Worm (Caenorhabditis elegans) whole organism, midembryonic: Measurements from ENCODE around the gene F53B3.6.

Experiments
- T22C8.4 ChIP-seq: fragments of 200-800 bp; sonication (Bioruptor generic); IDR thresholded peaks from 2 replicates; pipeline ENCODE4 v1.3.6; 2022; ENCODE audit warnings: missing genetic modification characterization, missing compliant biosample characterization
- cog-1 ChIP-seq: sonication (generic microtip); optimal IDR thresholded peaks from 2 replicates; lab custom pipeline; 2016; ENCODE audit warnings: missing genetic modification characterization, missing compliant biosample characterization
- flt-1 ChIP-seq: fragments of 200-800 bp; sonication (Bioruptor generic); IDR thresholded peaks from 2 replicates; pipeline ENCODE4 v1.3.6; 2022; ENCODE audit warnings: missing genetic modification characterization, missing compliant biosample characterization
- klf-2 ChIP-seq: fragments of 200-800 bp; sonication (Bioruptor generic); conservative IDR thresholded peaks from 2 replicates; pipeline ENCODE4 v1.3.6; 2022; ENCODE audit warnings: missing genetic modification reagents, missing genetic modification characterization, missing compliant biosample characterization
- med-1 ChIP-seq: sonication (generic microtip); optimal IDR thresholded peaks from 2 replicates; lab custom pipeline; 2017; ENCODE audit warnings: missing genetic modification characterization, mild to moderate bottlenecking, missing compliant biosample characterization, antibody characterized with exemption, missing genetic modification reagents; ENCODE audit not compliant: insufficient read depth
- ref-1 ChIP-seq: fragments of 200-800 bp; sonication (Bioruptor generic); conservative IDR thresholded peaks from 2 replicates; pipeline ENCODE4 v1.3.6; 2022; ENCODE audit warnings: missing genetic modification reagents, missing genetic modification characterization, missing compliant biosample characterization
- tab-1 ChIP-seq: fragments of 200-800 bp; sonication (Bioruptor generic); IDR thresholded peaks from 2 replicates; pipeline ENCODE4 v1.3.6; 2022; ENCODE audit warnings: missing genetic modification characterization, missing compliant biosample characterization
- ztf-23 ChIP-seq: fragments of 200-800 bp; sonication (Bioruptor generic); IDR thresholded peaks from 2 replicates; pipeline ENCODE4 v1.3.6; 2022; ENCODE audit warnings: missing genetic modification reagents, missing genetic modification characterization, missing compliant biosample characterization
- ztf-29 ChIP-seq: fragments of 200-800 bp; sonication (Bioruptor generic); IDR thresholded peaks from 2 replicates; pipeline ENCODE4 v1.3.6; 2022; ENCODE audit warnings: missing genetic modification reagents, missing genetic modification characterization, missing compliant biosample characterization

Gene F53B3.6

DNA sequence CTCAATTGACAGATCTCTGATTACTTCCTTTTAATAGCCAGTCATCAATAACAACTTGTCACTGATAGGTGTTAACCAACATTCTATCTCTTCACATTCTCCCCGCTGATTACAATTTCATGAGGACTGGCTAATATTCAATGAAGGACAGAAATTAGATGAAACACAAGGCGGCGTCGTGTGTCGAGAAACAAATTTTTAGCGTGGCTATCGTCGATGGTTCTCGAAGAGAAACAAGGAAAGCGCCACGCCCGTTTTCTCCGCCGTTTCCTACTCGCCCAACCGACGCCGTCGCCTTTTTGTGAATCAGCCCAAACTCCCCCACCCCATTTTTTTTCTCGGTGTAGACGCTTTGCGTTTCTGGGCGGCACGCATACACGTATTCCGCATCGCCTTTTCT, at the start of gene F53B3.6:
F53B3.6 (plus strand) TSS at position 284 of the 400 bp plus-strand sequence.
- TF ChIP-seq med-1 (GFP tag; lab: Kevin White, UChicago), result no peak
- no peak for TF ChIP-seq cog-1 (tag; lab: Kevin White, UChicago)
- no peak for TF ChIP-seq ref-1 (GFP tag; lab: Robert Waterston, UW)
- no peak for TF ChIP-seq tab-1 (GFP tag; lab: Robert Waterston, UW)
- TF ChIP-seq flt-1 (GFP tag; lab: Robert Waterston, UW), result no peak
- no peak for TF ChIP-seq ztf-29
- TF ChIP-seq klf-2 (GFP tag; lab: Robert Waterston, UW), result no peak
- TF ChIP-seq ztf-23, result no peak
- TF ChIP-seq T22C8.4, result no peak

ce11 chrX:2818899-2819298, 45.1 kb upstream of the F53B3.6 start:
- no peak for TF ChIP-seq med-1 (GFP tag; lab: Kevin White, UChicago)
- TF ChIP-seq ref-1 (GFP tag; lab: Robert Waterston, UW), result no peak
- no peak for TF ChIP-seq tab-1 (GFP tag; lab: Robert Waterston, UW)
- no peak for TF ChIP-seq flt-1 (GFP tag; lab: Robert Waterston, UW)
- TF ChIP-seq klf-2 (GFP tag; lab: Robert Waterston, UW), result no peak
- TF ChIP-seq ztf-23, result no peak
- TF ChIP-seq cog-1 (tag; lab: Kevin White, UChicago), result no peak
- no peak for TF ChIP-seq ztf-29
- TF ChIP-seq T22C8.4, result no peak

ce11 chrX:2819747-2820146, 44.3 kb upstream of the F53B3.6 start:
- no peak for TF ChIP-seq ztf-29
- no peak for TF ChIP-seq flt-1 (GFP tag; lab: Robert Waterston, UW)
- no peak for TF ChIP-seq tab-1 (GFP tag; lab: Robert Waterston, UW)
- no peak for TF ChIP-seq klf-2 (GFP tag; lab: Robert Waterston, UW)
- TF ChIP-seq cog-1 (tag; lab: Kevin White, UChicago), result no peak
- TF ChIP-seq med-1 (GFP tag; lab: Kevin White, UChicago), result no peak
- no peak for TF ChIP-seq T22C8.4
- TF ChIP-seq ztf-23, result no peak
- TF ChIP-seq ref-1 (GFP tag; lab: Robert Waterston, UW), result no peak

ce11 chrX:2820148-2820547, 43.9 kb upstream of the F53B3.6 start, which contains the start of gene tsp-6:
Gene tsp-6 (plus strand): TSS chrX:2820448.
- TF ChIP-seq flt-1 (GFP tag; lab: Robert Waterston, UW) (no peak), cog-1 (tag; lab: Kevin White, UChicago) (no peak), med-1 (GFP tag; lab: Kevin White, UChicago) (no peak), ref-1 (GFP tag; lab: Robert Waterston, UW) (no peak), ztf-23 (no peak), klf-2 (GFP tag; lab: Robert Waterston, UW) (no peak), tab-1 (GFP tag; lab: Robert Waterston, UW) (no peak), T22C8.4 (no peak), ztf-29 (no peak)

ce11 chrX:2826337-2826736, 37.7 kb upstream of the F53B3.6 start:
- TF ChIP-seq flt-1 (GFP tag; lab: Robert Waterston, UW) (no peak), T22C8.4 (no peak), klf-2 (GFP tag; lab: Robert Waterston, UW) (no peak), ztf-23 (no peak), med-1 (GFP tag; lab: Kevin White, UChicago) (no peak), cog-1 (tag; lab: Kevin White, UChicago) (no peak), ref-1 (GFP tag; lab: Robert Waterston, UW) (no peak), tab-1 (GFP tag; lab: Robert Waterston, UW) (no peak), ztf-29 (no peak)

DNA sequence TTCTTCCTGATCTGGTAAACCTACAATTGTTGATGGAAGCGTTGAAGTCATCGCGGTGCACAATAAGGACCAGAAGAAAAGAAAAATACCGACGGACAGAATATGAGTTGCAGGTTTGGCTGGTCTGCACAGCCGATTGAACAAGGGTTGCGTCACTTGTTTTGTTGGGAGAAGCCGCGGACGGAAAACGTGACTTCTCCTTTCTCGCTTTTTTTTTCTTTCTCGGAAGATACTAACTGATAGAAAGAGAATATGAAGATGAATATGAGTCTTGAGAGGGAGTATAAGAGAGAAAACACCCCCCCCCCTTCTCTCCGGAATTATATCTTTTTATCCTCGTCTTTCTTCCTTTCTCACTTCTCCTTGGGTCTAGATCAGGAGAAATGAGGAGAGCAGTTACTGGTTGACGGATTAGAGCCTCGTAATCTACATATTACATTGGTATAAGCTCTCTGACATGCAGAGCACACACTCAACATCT, 36.3 kb upstream of the F53B3.6 start, which contains the start of gene ssr-2:
ssr-2 (minus strand) TSS at position 51 of the 481 bp plus-strand sequence.
- no peak for TF ChIP-seq ref-1 (GFP tag; lab: Robert Waterston, UW)
- no peak for TF ChIP-seq med-1 (GFP tag; lab: Kevin White, UChicago)
- no peak for TF ChIP-seq flt-1 (GFP tag; lab: Robert Waterston, UW)
- no peak for TF ChIP-seq klf-2 (GFP tag; lab: Robert Waterston, UW)
- no peak for TF ChIP-seq ztf-23
- no peak for TF ChIP-seq tab-1 (GFP tag; lab: Robert Waterston, UW)
- TF ChIP-seq cog-1 (tag; lab: Kevin White, UChicago), result no peak
- TF ChIP-seq ztf-29, result no peak
- TF ChIP-seq T22C8.4, result no peak

- TF ChIP-seq ztf-23, result no peak
- TF ChIP-seq flt-1 (GFP tag; lab: Robert Waterston, UW), result no peak
- no peak for TF ChIP-seq T22C8.4
- TF ChIP-seq ref-1 (GFP tag; lab: Robert Waterston, UW), result no peak
These were observed 27.3 kb upstream of the F53B3.6 start for ce11 chrX:2836770-2837169.

ce11 chrX:2837477-2837876, 26.6 kb upstream of the F53B3.6 start:
- no peak for TF ChIP-seq T22C8.4
- no peak for TF ChIP-seq ref-1 (GFP tag; lab: Robert Waterston, UW)
- no peak for TF ChIP-seq ztf-23
- no peak for TF ChIP-seq med-1 (GFP tag; lab: Kevin White, UChicago)
- no peak for TF ChIP-seq tab-1 (GFP tag; lab: Robert Waterston, UW)
- no peak for TF ChIP-seq cog-1 (tag; lab: Kevin White, UChicago)
- no peak for TF ChIP-seq ztf-29
- TF ChIP-seq flt-1 (GFP tag; lab: Robert Waterston, UW), result no peak
- no peak for TF ChIP-seq klf-2 (GFP tag; lab: Robert Waterston, UW)

DNA sequence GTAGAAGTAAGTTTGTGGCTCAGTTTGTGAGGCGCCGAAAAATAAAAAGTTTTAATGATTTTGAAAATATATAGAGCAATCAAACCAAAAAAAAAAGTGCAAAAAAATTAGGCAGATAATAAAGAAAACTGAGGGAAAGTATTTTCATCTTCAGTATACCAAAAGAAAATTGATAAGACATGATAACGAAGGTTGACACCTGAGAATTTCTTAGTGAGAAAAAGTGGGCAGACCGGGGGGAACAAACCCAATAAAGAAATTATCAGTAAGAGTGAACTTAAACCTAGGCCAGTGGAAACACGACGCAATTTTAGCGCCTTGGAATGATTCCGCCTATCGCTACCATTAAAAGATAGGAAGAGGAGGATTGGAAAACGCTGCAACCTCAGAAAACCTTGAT, 25.4 kb upstream of the F53B3.6 start:
- no peak for TF ChIP-seq cog-1 (tag; lab: Kevin White, UChicago)
- no peak for TF ChIP-seq T22C8.4
- no peak for TF ChIP-seq ztf-23
- TF ChIP-seq ztf-29, result no peak
- TF ChIP-seq tab-1 (GFP tag; lab: Robert Waterston, UW), result no peak

ce11 chrX:2840287-2840686, 23.7 kb upstream of the F53B3.6 start, which contains the start of gene Y71H10B.1:
Gene Y71H10B.1 (minus strand): TSS chrX:2840292.
- TF ChIP-seq tab-1 (GFP tag; lab: Robert Waterston, UW), result no peak
- TF ChIP-seq ztf-29, result no peak
- no peak for TF ChIP-seq klf-2 (GFP tag; lab: Robert Waterston, UW)
- no peak for TF ChIP-seq ztf-23
- TF ChIP-seq ref-1 (GFP tag; lab: Robert Waterston, UW), result no peak
- TF ChIP-seq med-1 (GFP tag; lab: Kevin White, UChicago), result no peak
- TF ChIP-seq flt-1 (GFP tag; lab: Robert Waterston, UW), result no peak
- TF ChIP-seq T22C8.4, result no peak
